Fruit fly (Drosophila melanogaster): ENCODE results near the gene Npc2e.

Npc2e gene

DNA sequence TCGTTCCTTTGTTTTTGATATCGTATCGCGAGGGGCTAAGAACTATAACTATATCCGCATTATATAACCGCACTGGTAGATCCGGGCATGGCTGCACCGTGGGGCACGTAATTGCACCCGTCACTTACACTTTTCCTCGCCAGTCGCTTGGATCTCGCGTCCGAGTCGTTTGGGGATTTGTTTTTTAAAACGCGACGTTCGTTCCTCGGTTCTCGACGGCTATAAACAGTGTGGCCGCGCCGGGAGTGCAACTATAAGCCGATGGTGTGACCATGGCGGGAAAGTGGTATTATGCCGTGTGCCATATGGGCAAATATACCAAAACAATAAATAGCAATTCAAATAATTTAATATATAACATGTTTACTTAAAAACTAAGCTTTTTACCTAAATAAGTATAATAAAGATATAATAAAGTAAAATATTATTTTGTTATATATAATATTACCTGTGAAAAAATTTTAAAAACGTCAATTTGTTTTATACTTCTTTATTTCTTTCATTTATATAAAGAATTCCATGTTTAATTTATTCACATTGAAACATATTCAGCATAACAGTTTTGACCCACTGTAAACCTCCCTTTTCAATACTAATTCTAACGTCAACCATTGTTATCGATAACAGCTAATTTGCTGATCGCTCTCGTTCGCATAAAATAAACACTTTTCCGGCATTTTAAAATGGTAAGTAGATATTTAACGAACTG is 10.3 kb upstream of the Npc2e start, which contains the start of the genes Mical and CG3909 (continued):
- TF ChIP-seq bsh (GFP tag; optimal IDR thresholded peaks at IDR 0.05) = peak in 1 of 2 experiments; percentile 83
- peak; percentile 44 for TF ChIP-seq CG5245 (GFP tag; optimal IDR thresholded peaks at IDR 0.05)
- peak; percentile 83 for TF ChIP-seq CG2120 (GFP tag; optimal IDR thresholded peaks at IDR 0.05)
- TF ChIP-seq Tbp (GFP tag; optimal IDR thresholded peaks at IDR 0.05) = no peak
- TF ChIP-seq CG1832 (GFP tag; optimal IDR thresholded peaks at IDR 0.05) = no peak
- peak; percentile 91 for TF ChIP-seq H2.0 (GFP tag; IDR thresholded peaks at IDR 0.05)
- TF ChIP-seq CG14965 (GFP tag; optimal IDR thresholded peaks at IDR 0.05; ENCODE audit: borderline replicate concordance) = no peak
- no peak for TF ChIP-seq Doc3 (GFP tag; IDR thresholded peaks at IDR 0.05; ENCODE audit: partially characterized antibody)
- TF ChIP-seq Antp (GFP tag; optimal IDR thresholded peaks at IDR 0.05) = peak; percentile 31
- peak; percentile 89 for TF ChIP-seq CG11085 (GFP tag; IDR thresholded peaks at IDR 0.05)
- peak; percentile 83 for TF ChIP-seq seq (GFP tag; IDR thresholded peaks at IDR 0.05)
- peak; percentile 68 for TF ChIP-seq cato (GFP tag; optimal IDR thresholded peaks at IDR 0.05; ENCODE audit: borderline replicate concordance)
- TF ChIP-seq Gug (GFP tag; IDR thresholded peaks at IDR 0.05) = peak; percentile 77; the same call in 3 of the 4 replicates
- peak; percentile 76 for TF ChIP-seq CG1233 (GFP tag; optimal IDR thresholded peaks at IDR 0.05)
- TF ChIP-seq CG31224 (GFP tag; IDR thresholded peaks at IDR 0.05) = peak; percentile 77
- TF ChIP-seq CG6272 (GFP tag; IDR thresholded peaks at IDR 0.05) = peak; percentile 76
- no peak for TF ChIP-seq slp2 (GFP tag; optimal IDR thresholded peaks at IDR 0.05)
- TF ChIP-seq CG8089 (GFP tag; optimal IDR thresholded peaks at IDR 0.05) = no peak
- TF ChIP-seq Meics (GFP tag; optimal IDR thresholded peaks at IDR 0.05) = peak; percentile 84
- peak; percentile 77 for TF ChIP-seq dimm (GFP tag; IDR thresholded peaks at IDR 0.05)
- peak; percentile 46 for TF ChIP-seq Usf (GFP tag; optimal IDR thresholded peaks at IDR 0.05)
- no peak for TF ChIP-seq usp (GFP tag; optimal IDR thresholded peaks at IDR 0.05)
- peak; percentile 89 for TF ChIP-seq Xrp1 (GFP tag; IDR thresholded peaks at IDR 0.05)
- peak; percentile 87 for TF ChIP-seq CG11504 (tag; optimal IDR thresholded peaks at IDR 0.05)
- peak; percentile 94 for TF ChIP-seq NFAT (GFP tag; IDR thresholded peaks at IDR 0.05)
- TF ChIP-seq sim (GFP tag; IDR thresholded peaks at IDR 0.05) = no peak
- peak; percentile 78 for TF ChIP-seq Nf-YA (GFP tag; IDR thresholded peaks at IDR 0.05)
- TF ChIP-seq pfk (GFP tag; optimal IDR thresholded peaks at IDR 0.05) = no peak
- TF ChIP-seq ab (GFP tag; optimal IDR thresholded peaks at IDR 0.05) = no peak
- peak; percentile 70 for TF ChIP-seq CG3281 (GFP tag; optimal IDR thresholded peaks at IDR 0.05)
- no peak for TF ChIP-seq Mes4 (GFP tag; optimal IDR thresholded peaks at IDR 0.05)
- peak; percentile 72 for TF ChIP-seq CG10959 (GFP tag; IDR thresholded peaks at IDR 0.05)
- TF ChIP-seq CG8388 (GFP tag; optimal IDR thresholded peaks at IDR 0.05) = peak; percentile 96
- TF ChIP-seq CG13287 (GFP tag; IDR thresholded peaks at IDR 0.05; ENCODE audit: partially characterized antibody) = peak; percentile 68
- peak; percentile 29 for TF ChIP-seq eyg (GFP tag; optimal IDR thresholded peaks at IDR 0.05)
- no peak for TF ChIP-seq CG8944 (GFP tag; optimal IDR thresholded peaks at IDR 0.05)
- no peak for TF ChIP-seq Elba2 (GFP tag; optimal IDR thresholded peaks at IDR 0.05)
- no peak for TF ChIP-seq crol (GFP tag; IDR thresholded peaks at IDR 0.05)
- peak; percentile 64 for TF ChIP-seq Adf1 (GFP tag; IDR thresholded peaks at IDR 0.05)
- peak; percentile 16 for TF ChIP-seq org-1 (GFP tag; optimal IDR thresholded peaks at IDR 0.05)
- TF ChIP-seq ssp (GFP tag; IDR thresholded peaks at IDR 0.05) = peak; percentile 83
- no peak for TF ChIP-seq her (GFP tag; optimal IDR thresholded peaks at IDR 0.05)
- peak; percentile 5 to 90 for TF ChIP-seq Hr51 (GFP tag; optimal IDR thresholded peaks at IDR 0.05)
- peak; percentile 69 for TF ChIP-seq nerfin-1 (tag; optimal IDR thresholded peaks at IDR 0.05)
- peak; percentile 54 for TF ChIP-seq CG6254 (GFP tag; optimal IDR thresholded peaks at IDR 0.05)
- peak; percentile 83 for TF ChIP-seq CG10366 (GFP tag; IDR thresholded peaks at IDR 0.05)
- peak; percentile 89 for TF ChIP-seq CG4730 (GFP tag; IDR thresholded peaks at IDR 0.05)
- peak; percentile 61; the same call in 2 of the 3 replicates for TF ChIP-seq CG34224 (GFP tag; IDR thresholded peaks at IDR 0.05; ENCODE audit: partially characterized antibody)
- TF ChIP-seq CG3847 (GFP tag; IDR thresholded peaks at IDR 0.05) = peak; percentile 86
- TF ChIP-seq ftz-f1 (GFP tag; optimal IDR thresholded peaks at IDR 0.05) = no peak
